Worm (Caenorhabditis elegans) whole organism, late embryonic: ENCODE measurements around the gene K01D12.1.

Experiments used
- T23F11.4 ChIP-seq: fragments of 200-800 bp; sonication (Bioruptor generic); optimal IDR thresholded peaks from 2 replicates; lab custom pipeline; 2018; ENCODE audit warnings: mild to moderate bottlenecking, missing genetic modification characterization, missing compliant biosample characterization
- ama-1 ChIP-seq: fragments of 150-350 bp; optimal IDR thresholded peaks from 2 replicates; lab custom pipeline; 2014
- ceh-48 ChIP-seq: sonication (generic microtip); optimal IDR thresholded peaks from 2 replicates; lab custom pipeline; 2016; ENCODE audit warnings: missing genetic modification characterization, inconsistent platforms, missing compliant biosample characterization
- dmd-4 ChIP-seq: sonication (generic microtip); optimal IDR thresholded peaks from 2 replicates; lab custom pipeline; 2016; ENCODE audit warnings: borderline replicate concordance, missing genetic modification characterization, missing compliant biosample characterization

- TF ChIP-seq T23F11.4 (GFP tag; lab: Kevin White, UChicago) (no peak), dmd-4 (tag; lab: Kevin White, UChicago) (no peak), ceh-48 (no peak), ama-1 (no peak)
These were observed 35.0 kb downstream of the K01D12.1 start for ce11 chrV:12412321-12412720.
